Fruit fly (Drosophila melanogaster) whole organism, embryonic: ENCODE results near the gene CG11695.

Source experiments
- CG10267 ChIP-seq: fragments of 200-800 bp; sonication (Bioruptor generic); optimal IDR thresholded peaks from 2 replicates; lab custom pipeline; 2018; ENCODE audit warnings: missing biosample characterization, mild to moderate bottlenecking, missing genetic modification characterization, moderate library complexity
- CG13894 ChIP-seq: fragments of 200-800 bp; sonication (Bioruptor generic); optimal IDR thresholded peaks from 3 replicates; lab custom pipeline; 2018; ENCODE audit warnings: missing biosample characterization, mild to moderate bottlenecking, missing genetic modification characterization, moderate library complexity
- CG14710 ChIP-seq: fragments of 200-800 bp; sonication (Bioruptor generic); optimal IDR thresholded peaks from 3 replicates; lab custom pipeline; 2019; ENCODE audit warnings: missing biosample characterization, mild to moderate bottlenecking, missing genetic modification characterization, moderate library complexity
- CG14965 ChIP-seq: fragments of 200-800 bp; sonication (Bioruptor generic); optimal IDR thresholded peaks from 2 replicates; lab custom pipeline; 2016; ENCODE audit warnings: missing biosample characterization, missing genetic modification characterization, borderline replicate concordance
- CG1603 ChIP-seq: fragments of 200-800 bp; sonication (Bioruptor generic); optimal IDR thresholded peaks from 2 replicates; lab custom pipeline; 2019; ENCODE audit warnings: missing biosample characterization, mild to moderate bottlenecking, missing genetic modification characterization, moderate library complexity
- CG18011 ChIP-seq: fragments of 200-800 bp; sonication (Bioruptor generic); optimal IDR thresholded peaks from 2 replicates; lab custom pipeline; 2017; ENCODE audit warnings: missing biosample characterization, missing genetic modification characterization, mild to moderate bottlenecking, moderate library complexity, missing genotype
- CG2712 ChIP-seq: fragments of 200-800 bp; optimal IDR thresholded peaks from 3 replicates; lab custom pipeline; 2019; ENCODE audit warnings: missing biosample characterization, mild to moderate bottlenecking, missing genetic modification characterization, moderate library complexity
- CG31388 ChIP-seq: fragments of 200-800 bp; sonication (Bioruptor generic); optimal IDR thresholded peaks from 2 replicates; lab custom pipeline; 2016; ENCODE audit warnings: missing biosample characterization, missing genetic modification characterization
- CG34224 ChIP-seq: fragments of 200-800 bp; sonication (Bioruptor generic); IDR thresholded peaks from 3 replicates; pipeline ENCODE4 v1.3.6; 2022; ENCODE audit warnings: missing biosample characterization, missing genetic modification characterization; ENCODE audit not compliant: partially characterized antibody
- CG34422 ChIP-seq: fragments of 200-800 bp; sonication (Bioruptor generic); IDR thresholded peaks from 3 replicates; pipeline ENCODE4 v1.3.6; 2022; ENCODE audit warnings: missing biosample characterization, missing genetic modification characterization
- CG3847 ChIP-seq: fragments of 200-800 bp; sonication (Bioruptor generic); IDR thresholded peaks from 2 replicates; pipeline ENCODE4 v1.3.6; 2022; ENCODE audit warnings: missing biosample characterization, missing genetic modification characterization
- CG4707 ChIP-seq: fragments of 200-800 bp; sonication (Bioruptor generic); optimal IDR thresholded peaks from 2 replicates; lab custom pipeline; 2018; ENCODE audit warnings: missing biosample characterization, mild to moderate bottlenecking, missing genetic modification characterization, moderate library complexity
- CG6175 ChIP-seq: fragments of 200-800 bp; sonication (Bioruptor generic); IDR thresholded peaks from 3 replicates; pipeline ENCODE4 v1.3.6; 2022; ENCODE audit warnings: missing biosample characterization, missing genetic modification characterization
- CG6791 ChIP-seq: fragments of 200-800 bp; sonication (Bioruptor generic); IDR thresholded peaks from 3 replicates; pipeline ENCODE4 v1.3.6; 2022; ENCODE audit warnings: missing biosample characterization, missing genetic modification characterization; ENCODE audit not compliant: partially characterized antibody
- CG7928 ChIP-seq: fragments of 200-800 bp; sonication (Bioruptor generic); optimal IDR thresholded peaks from 2 replicates; lab custom pipeline; 2017; ENCODE audit warnings: missing biosample characterization, mild to moderate bottlenecking, missing genetic modification characterization
- CTCF ChIP-seq: fragments of 200-800 bp; sonication (Bioruptor generic); optimal IDR thresholded peaks from 2 replicates; lab custom pipeline; 2017; ENCODE audit warnings: missing biosample characterization, mild to moderate bottlenecking, missing genetic modification characterization, moderate library complexity
- CoRest ChIP-seq: fragments of 200-800 bp; sonication (Bioruptor generic); optimal IDR thresholded peaks from 3 replicates; lab custom pipeline; 2018; ENCODE audit warnings: missing biosample characterization, mild to moderate bottlenecking, missing genetic modification characterization, moderate library complexity
- Dp ChIP-seq: fragments of 200-800 bp; sonication (Bioruptor generic); optimal IDR thresholded peaks from 2 replicates; lab custom pipeline; 2018; ENCODE audit warnings: missing biosample characterization, mild to moderate bottlenecking, missing genetic modification characterization, moderate library complexity
- E2f2 ChIP-seq: fragments of 200-800 bp; sonication (Bioruptor generic); IDR thresholded peaks from 2 replicates; pipeline ENCODE4 v1.3.6; 2022; ENCODE audit warnings: missing biosample characterization, missing genetic modification characterization
- Ets97D ChIP-seq: fragments of 200-800 bp; sonication (Bioruptor generic); optimal IDR thresholded peaks from 3 replicates; lab custom pipeline; 2016; ENCODE audit warnings: missing biosample characterization, missing genetic modification characterization
- Fer2 ChIP-seq: fragments of 200-800 bp; sonication (Bioruptor generic); optimal IDR thresholded peaks from 2 replicates; lab custom pipeline; 2018; ENCODE audit warnings: missing biosample characterization, mild to moderate bottlenecking, missing genetic modification characterization, moderate library complexity
- MBD-R2 ChIP-seq: fragments of 200-800 bp; sonication (Bioruptor generic); IDR thresholded peaks from 2 replicates; pipeline ENCODE4 v1.3.6; 2022; ENCODE audit warnings: missing biosample characterization, missing genetic modification characterization
- Max ChIP-seq: fragments of 200-800 bp; sonication (Bioruptor generic); optimal IDR thresholded peaks from 2 replicates; lab custom pipeline; 2016; ENCODE audit warnings: missing biosample characterization, mild to moderate bottlenecking, missing genetic modification characterization
- Med ChIP-seq: fragments of 200-800 bp; sonication (Bioruptor generic); peaks from one replicate; lab custom pipeline; 2016; ENCODE audit warnings: missing biosample characterization, missing genetic modification characterization, mild to moderate bottlenecking, inconsistent platforms, moderate library complexity
- Pdp1 ChIP-seq, 2 experiments: fragments of 200-800 bp; sonication (Bioruptor generic); optimal IDR thresholded peaks; 3 replicates each; lab custom pipeline; 2016; ENCODE audit warnings: missing biosample characterization in 2 of 2, missing genetic modification characterization in 2 of 2, mild to moderate bottlenecking in 1 of 2, moderate library complexity in 1 of 2
- Sox102F ChIP-seq: fragments of 200-800 bp; sonication (Bioruptor generic); optimal IDR thresholded peaks from 2 replicates; lab custom pipeline; 2018; ENCODE audit warnings: missing biosample characterization, mild to moderate bottlenecking, missing genetic modification characterization, moderate library complexity
- Spps ChIP-seq: fragments of 200-800 bp; sonication (Bioruptor generic); optimal IDR thresholded peaks from 2 replicates; lab custom pipeline; 2018; ENCODE audit warnings: missing biosample characterization, mild to moderate bottlenecking, missing genetic modification characterization
- Sry-β ChIP-seq: fragments of 200-800 bp; sonication (Bioruptor generic); optimal IDR thresholded peaks from 2 replicates; lab custom pipeline; 2018; ENCODE audit warnings: missing biosample characterization, mild to moderate bottlenecking, missing genetic modification characterization, moderate library complexity
- Sry-δ ChIP-seq: fragments of 200-800 bp; sonication (Bioruptor generic); optimal IDR thresholded peaks from 2 replicates; lab custom pipeline; 2016; ENCODE audit warnings: missing biosample characterization, missing genetic modification characterization
- Taf1 ChIP-seq: fragments of 200-800 bp; sonication (Bioruptor generic); IDR thresholded peaks from 2 replicates; pipeline ENCODE4 v1.3.6; 2022; ENCODE audit warnings: missing biosample characterization, missing genetic modification characterization
- bbx ChIP-seq: fragments of 200-800 bp; sonication (Bioruptor generic); IDR thresholded peaks from 2 replicates; pipeline ENCODE4 v1.3.6; 2022; ENCODE audit warnings: missing biosample characterization, missing genetic modification characterization; ENCODE audit not compliant: partially characterized antibody
- chm ChIP-seq: fragments of 200-800 bp; sonication (Bioruptor generic); IDR thresholded peaks from 2 replicates; pipeline ENCODE4 v1.3.6; 2022; ENCODE audit warnings: missing biosample characterization, missing genetic modification characterization
- dm ChIP-seq: fragments of 200-800 bp; sonication (Bioruptor generic); optimal IDR thresholded peaks from 3 replicates; lab custom pipeline; 2016; ENCODE audit warnings: missing biosample characterization, missing genetic modification characterization
- ftz-f1 ChIP-seq: fragments of 200-800 bp; sonication (Bioruptor generic); optimal IDR thresholded peaks from 2 replicates; lab custom pipeline; 2016; ENCODE audit warnings: missing biosample characterization, missing genetic modification characterization
- gem ChIP-seq: fragments of 200-800 bp; sonication (Bioruptor generic); optimal IDR thresholded peaks from 2 replicates; lab custom pipeline; 2019; ENCODE audit warnings: missing biosample characterization, mild to moderate bottlenecking, missing genetic modification characterization, moderate library complexity
- grau ChIP-seq: fragments of 200-800 bp; optimal IDR thresholded peaks from 3 replicates; lab custom pipeline; 2019; ENCODE audit warnings: missing biosample characterization, mild to moderate bottlenecking, missing genetic modification characterization, moderate library complexity
- nmo ChIP-seq: fragments of 200-800 bp; sonication (Bioruptor generic); optimal IDR thresholded peaks from 2 replicates; lab custom pipeline; 2018; ENCODE audit warnings: missing biosample characterization, mild to moderate bottlenecking, missing genetic modification characterization, moderate library complexity
- pb ChIP-seq: fragments of 200-800 bp; sonication (Bioruptor generic); optimal IDR thresholded peaks from 3 replicates; lab custom pipeline; 2016; ENCODE audit warnings: missing biosample characterization, missing genetic modification characterization
- pfk ChIP-seq: fragments of 200-800 bp; sonication (Bioruptor generic); optimal IDR thresholded peaks from 2 replicates; lab custom pipeline; 2018; ENCODE audit warnings: missing biosample characterization, mild to moderate bottlenecking, missing genetic modification characterization, moderate library complexity
- psq ChIP-seq: fragments of 200-800 bp; sonication (Bioruptor generic); optimal IDR thresholded peaks from 2 replicates; lab custom pipeline; 2017; ENCODE audit warnings: missing biosample characterization, missing genetic modification characterization
- sens ChIP-seq: fragments of 200-800 bp; sonication (Bioruptor generic); peaks from one replicate; lab custom pipeline; 2016; ENCODE audit warnings: missing biosample characterization, missing genetic modification characterization
- stwl ChIP-seq: fragments of 200-800 bp; sonication (Bioruptor generic); optimal IDR thresholded peaks from 3 replicates; lab custom pipeline; 2018; ENCODE audit warnings: missing biosample characterization, mild to moderate bottlenecking, missing genetic modification characterization, moderate library complexity
- trem ChIP-seq: fragments of 200-800 bp; optimal IDR thresholded peaks from 3 replicates; lab custom pipeline; 2019; ENCODE audit warnings: missing biosample characterization, mild to moderate bottlenecking, missing genetic modification characterization, moderate library complexity
- tup ChIP-seq: fragments of 200-800 bp; sonication (Bioruptor generic); optimal IDR thresholded peaks from 2 replicates; lab custom pipeline; 2016; ENCODE audit warnings: missing biosample characterization, mild to moderate bottlenecking, missing genetic modification characterization, moderate library complexity
- unc-4 ChIP-seq: fragments of 200-800 bp; sonication (Bioruptor generic); IDR thresholded peaks from 2 replicates; pipeline ENCODE4 v1.3.6; 2022; ENCODE audit warnings: missing biosample characterization, missing genetic modification characterization; ENCODE audit not compliant: partially characterized antibody

CG11695 gene

DNA sequence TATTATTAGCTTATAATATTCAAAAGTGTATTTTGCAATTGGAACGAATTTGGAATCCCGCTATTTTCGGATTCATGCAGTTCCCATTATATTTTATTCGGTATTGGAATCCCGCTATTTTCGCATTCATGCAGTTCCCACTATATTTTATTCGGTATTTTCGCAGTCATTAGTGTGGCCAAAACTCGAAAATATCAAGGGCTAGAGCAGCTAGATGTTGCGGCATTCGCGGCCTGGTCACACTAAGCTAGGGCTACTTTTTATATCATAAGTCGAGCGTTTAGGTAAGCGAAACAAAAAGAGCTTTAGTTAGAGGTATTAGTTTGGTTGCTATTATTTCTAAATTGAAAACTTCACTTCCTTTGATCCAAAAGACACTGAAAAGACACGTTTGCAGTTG, 2.2 kb downstream of the CG11695 start (continued):
- TF ChIP-seq CG18011 = no peak
- TF ChIP-seq psq (GFP tag; lab: Kevin White, UChicago) = no peak
- peak; percentile 17 for TF ChIP-seq CoRest (tag; lab: Kevin White, UChicago)
- peak; percentile 78 for TF ChIP-seq CG7928 (GFP tag; lab: Kevin White, UChicago)
- TF ChIP-seq CG14710 (tag; lab: Kevin White, UChicago) = peak; percentile 41
- TF ChIP-seq Taf1 (GFP tag; lab: Robert Waterston, UW) = no peak
- no peak for TF ChIP-seq Max
- TF ChIP-seq CG31388 (GFP tag; lab: Kevin White, UChicago) = no peak
- no peak for TF ChIP-seq gem (tag; lab: Kevin White, UChicago)
- peak; percentile 69 for TF ChIP-seq CG6791 (GFP tag; lab: Robert Waterston, UW)
- TF ChIP-seq pfk (GFP tag; lab: Kevin White, UChicago) = no peak
- no peak for TF ChIP-seq sens
- TF ChIP-seq Med (GFP tag; lab: Kevin White, UChicago) = peak; percentile 66
- TF ChIP-seq CG13894 = peak; percentile 46
- peak; percentile 42 for TF ChIP-seq nmo (GFP tag; lab: Kevin White, UChicago)
- peak; percentile 41 for TF ChIP-seq Sry-β (GFP tag; lab: Kevin White, UChicago)
- TF ChIP-seq CG3847 (GFP tag; lab: Robert Waterston, UW) = peak; percentile 18; the same call in 1 of the 2 replicates
- TF ChIP-seq chm (GFP tag; lab: Robert Waterston, UW) = 0 out of 2 replicates have a peak, but pooled peaks have one; percentile 26
- no peak for TF ChIP-seq CG4707 (GFP tag; lab: Kevin White, UChicago)
- TF ChIP-seq CG6175 = no peak
- peak; percentile 32 for TF ChIP-seq Sry-δ
- TF ChIP-seq CG34224 (GFP tag; lab: Robert Waterston, UW) = peak; percentile 63
- TF ChIP-seq E2f2 (GFP tag; lab: Robert Waterston, UW) = peak; percentile 53; the same call in 1 of the 2 replicates
- TF ChIP-seq unc-4 = peak; percentile 47; the same call in 1 of the 2 replicates
- TF ChIP-seq CG10267 (tag; lab: Kevin White, UChicago) = peak; percentile 41
- TF ChIP-seq Sox102F (GFP tag; lab: Kevin White, UChicago) = no peak
- TF ChIP-seq Ets97D = peak; percentile 68
- TF ChIP-seq Fer2 (tag; lab: Kevin White, UChicago) = no peak
- peak; percentile 43 for TF ChIP-seq trem (tag; lab: Kevin White, UChicago)
- peak; percentile 7 for TF ChIP-seq CTCF (GFP tag; lab: Kevin White, UChicago)
- TF ChIP-seq stwl (tag; lab: Kevin White, UChicago) = peak; percentile 100
- no peak for TF ChIP-seq CG14965 (GFP tag; lab: Kevin White, UChicago)
- peak; percentile 43 for TF ChIP-seq Dp
- TF ChIP-seq CG34422 (GFP tag; lab: Robert Waterston, UW) = no peak
- TF ChIP-seq bbx (GFP tag; lab: Robert Waterston, UW) = peak; percentile 34; the same call in 1 of the 2 replicates
- TF ChIP-seq ftz-f1 (GFP tag; lab: Kevin White, UChicago) = no peak
- peak; percentile 21; the same call in 1 of the 2 replicates for TF ChIP-seq MBD-R2
- peak; percentile 65 for TF ChIP-seq CG1603 (tag; lab: Kevin White, UChicago)
- TF ChIP-seq Spps (tag; lab: Kevin White, UChicago) = peak; percentile 13
- no peak for TF ChIP-seq tup (GFP tag; lab: Kevin White, UChicago)
- peak; percentile 5 for TF ChIP-seq grau (tag; lab: Kevin White, UChicago)
- peak in 1 of 2 experiments; percentile 58 for TF ChIP-seq Pdp1 (GFP tag; optimal IDR thresholded peaks at IDR 0.05; lab: Kevin White, UChicago)
- no peak for TF ChIP-seq dm (GFP tag; lab: Kevin White, UChicago)
- TF ChIP-seq pb (GFP tag; lab: Kevin White, UChicago) = no peak
- TF ChIP-seq CG2712 (tag; lab: Kevin White, UChicago) = peak; percentile 21
